Fruit fly (Drosophila melanogaster) whole organism, embryonic: Measurements from ENCODE around the gene ana1.

Experiments used
- Bgb ChIP-seq: fragments of 200-800 bp; sonication (Bioruptor generic); IDR thresholded peaks from 2 replicates; pipeline ENCODE4 v1.3.6; 2022; ENCODE audit warnings: missing biosample characterization, missing genetic modification characterization; ENCODE audit not compliant: partially characterized antibody
- Bteb2 ChIP-seq: fragments of 200-800 bp; sonication (Bioruptor generic); optimal IDR thresholded peaks from 2 replicates; lab custom pipeline; 2016; ENCODE audit warnings: missing biosample characterization, missing genetic modification characterization
- CG10267 ChIP-seq: fragments of 200-800 bp; sonication (Bioruptor generic); optimal IDR thresholded peaks from 2 replicates; lab custom pipeline; 2018; ENCODE audit warnings: missing biosample characterization, mild to moderate bottlenecking, missing genetic modification characterization, moderate library complexity
- CG10431 ChIP-seq: fragments of 200-800 bp; sonication (Bioruptor generic); optimal IDR thresholded peaks from 3 replicates; lab custom pipeline; 2018; ENCODE audit warnings: missing biosample characterization, mild to moderate bottlenecking, missing genetic modification characterization
- CG11456 ChIP-seq: fragments of 200-800 bp; sonication (Bioruptor generic); IDR thresholded peaks from 3 replicates; pipeline ENCODE4 v1.3.6; 2022; ENCODE audit warnings: missing biosample characterization, missing genetic modification characterization
- CG11695 ChIP-seq: fragments of 200-800 bp; sonication (Bioruptor generic); IDR thresholded peaks from 3 replicates; pipeline ENCODE4 v1.3.6; 2022; ENCODE audit warnings: missing biosample characterization, missing genetic modification characterization
- CG12104 ChIP-seq: fragments of 200-800 bp; sonication (Bioruptor generic); optimal IDR thresholded peaks from 3 replicates; lab custom pipeline; 2016; ENCODE audit warnings: missing biosample characterization, missing genetic modification characterization
- CG13123 ChIP-seq: fragments of 200-800 bp; sonication (Bioruptor generic); optimal IDR thresholded peaks from 2 replicates; lab custom pipeline; 2016; ENCODE audit warnings: missing biosample characterization, missing genetic modification characterization
- CG13894 ChIP-seq: fragments of 200-800 bp; sonication (Bioruptor generic); optimal IDR thresholded peaks from 3 replicates; lab custom pipeline; 2018; ENCODE audit warnings: missing biosample characterization, mild to moderate bottlenecking, missing genetic modification characterization, moderate library complexity
- CG14710 ChIP-seq: fragments of 200-800 bp; sonication (Bioruptor generic); optimal IDR thresholded peaks from 3 replicates; lab custom pipeline; 2019; ENCODE audit warnings: missing biosample characterization, mild to moderate bottlenecking, missing genetic modification characterization, moderate library complexity
- CG1529 ChIP-seq: fragments of 200-800 bp; sonication (Bioruptor generic); optimal IDR thresholded peaks from 3 replicates; lab custom pipeline; 2018; ENCODE audit warnings: missing biosample characterization, missing genetic modification characterization
- CG1603 ChIP-seq: fragments of 200-800 bp; sonication (Bioruptor generic); optimal IDR thresholded peaks from 2 replicates; lab custom pipeline; 2019; ENCODE audit warnings: missing biosample characterization, mild to moderate bottlenecking, missing genetic modification characterization, moderate library complexity
- CG17361 ChIP-seq: fragments of 200-800 bp; sonication (Bioruptor generic); IDR thresholded peaks from 3 replicates; pipeline ENCODE4 v1.3.6; 2022; ENCODE audit warnings: missing biosample characterization, missing genetic modification characterization
- CG1792 ChIP-seq: fragments of 200-800 bp; sonication (Bioruptor generic); optimal IDR thresholded peaks from 2 replicates; lab custom pipeline; 2016; ENCODE audit warnings: missing biosample characterization, missing genetic modification characterization
- CG34224 ChIP-seq: fragments of 200-800 bp; sonication (Bioruptor generic); IDR thresholded peaks from 3 replicates; pipeline ENCODE4 v1.3.6; 2022; ENCODE audit warnings: missing biosample characterization, missing genetic modification characterization; ENCODE audit not compliant: partially characterized antibody
- CG43689 ChIP-seq: fragments of 200-800 bp; sonication (Bioruptor generic); IDR thresholded peaks from 2 replicates; pipeline ENCODE4 v1.3.6; 2022; ENCODE audit warnings: missing biosample characterization, missing genetic modification characterization
- Camta ChIP-seq: fragments of 200-800 bp; sonication (Bioruptor generic); optimal IDR thresholded peaks from 2 replicates; lab custom pipeline; 2016; ENCODE audit warnings: missing biosample characterization, missing genetic modification characterization
- Chrac-16 ChIP-seq: fragments of 200-800 bp; sonication (Bioruptor generic); optimal IDR thresholded peaks from 3 replicates; lab custom pipeline; 2016; ENCODE audit warnings: missing biosample characterization, missing genetic modification characterization
- CoRest ChIP-seq: fragments of 200-800 bp; sonication (Bioruptor generic); optimal IDR thresholded peaks from 3 replicates; lab custom pipeline; 2018; ENCODE audit warnings: missing biosample characterization, mild to moderate bottlenecking, missing genetic modification characterization, moderate library complexity
- D ChIP-seq, 2 experiments: fragments of 200-800 bp in 1 of 2; fragments of >200 bp in 1 of 2; sonication (Bioruptor generic) in 1 of 2; optimal IDR thresholded peaks; 2 replicates in 1 of 2; 3 replicates in 1 of 2; lab custom pipeline; 2017; ENCODE audit warnings: mild to moderate bottlenecking in 1 of 2, missing biosample characterization in 1 of 2, missing genetic modification characterization in 1 of 2, missing genetic modification reagents in 1 of 2
- D19B ChIP-seq: fragments of 200-800 bp; sonication (Bioruptor generic); optimal IDR thresholded peaks from 2 replicates; lab custom pipeline; 2017; ENCODE audit warnings: missing biosample characterization, mild to moderate bottlenecking, missing genetic modification characterization
- Dip3 ChIP-seq: fragments of 200-800 bp; sonication (Bioruptor generic); optimal IDR thresholded peaks from 3 replicates; lab custom pipeline; 2016; ENCODE audit warnings: missing biosample characterization, missing genetic modification characterization
- Ets97D ChIP-seq: fragments of 200-800 bp; sonication (Bioruptor generic); optimal IDR thresholded peaks from 3 replicates; lab custom pipeline; 2016; ENCODE audit warnings: missing biosample characterization, missing genetic modification characterization
- GATAe ChIP-seq: fragments of 200-800 bp; sonication (Bioruptor generic); conservative IDR thresholded peaks from 2 replicates; pipeline ENCODE4 v1.3.6; 2022; ENCODE audit warnings: missing biosample characterization, missing genetic modification characterization
- HLH3B ChIP-seq: fragments of 200-800 bp; sonication (Bioruptor generic); IDR thresholded peaks from 2 replicates; pipeline ENCODE4 v1.3.6; 2022; ENCODE audit warnings: missing biosample characterization, missing genetic modification characterization
- Opbp ChIP-seq: fragments of 200-800 bp; sonication (Bioruptor generic); IDR thresholded peaks from 3 replicates; pipeline ENCODE4 v1.3.6; 2022; ENCODE audit warnings: missing biosample characterization, missing genetic modification characterization; ENCODE audit not compliant: partially characterized antibody
- Optix ChIP-seq: fragments of 200-800 bp; sonication (Bioruptor generic); IDR thresholded peaks from 3 replicates; pipeline ENCODE4 v1.3.6; 2022; ENCODE audit warnings: missing biosample characterization, missing genetic modification characterization
- PHDP ChIP-seq: fragments of 200-800 bp; sonication (Bioruptor generic); optimal IDR thresholded peaks from 3 replicates; lab custom pipeline; 2018; ENCODE audit warnings: missing biosample characterization, mild to moderate bottlenecking, missing genetic modification characterization, moderate library complexity
- YL-1 ChIP-seq: fragments of 200-800 bp; sonication (Bioruptor generic); optimal IDR thresholded peaks from 3 replicates; lab custom pipeline; 2017; ENCODE audit warnings: missing biosample characterization, mild to moderate bottlenecking, missing genetic modification characterization
- amos ChIP-seq: fragments of 200-800 bp; sonication (Bioruptor generic); IDR thresholded peaks from 2 replicates; pipeline ENCODE4 v1.3.6; 2022; ENCODE audit warnings: missing biosample characterization, missing genetic modification characterization; ENCODE audit not compliant: partially characterized antibody
- ase ChIP-seq: fragments of 200-800 bp; sonication (Bioruptor generic); IDR thresholded peaks from 3 replicates; pipeline ENCODE4 v1.3.6; 2022; ENCODE audit warnings: missing biosample characterization, missing genetic modification characterization
- bsh ChIP-seq, 2 experiments: fragments of 200-800 bp; sonication (Bioruptor generic); optimal IDR thresholded peaks; 2 replicates each; lab custom pipeline; 2017 to 2018; ENCODE audit warnings: mild to moderate bottlenecking in 2 of 2, missing biosample characterization in 2 of 2, missing genetic modification characterization in 2 of 2, moderate library complexity in 1 of 2
- ci ChIP-seq: fragments of 200-800 bp; sonication (Bioruptor generic); IDR thresholded peaks from 3 replicates; pipeline ENCODE4 v1.3.6; 2022; ENCODE audit warnings: missing biosample characterization, missing genetic modification characterization
- crol ChIP-seq: fragments of 200-800 bp; sonication (Bioruptor generic); IDR thresholded peaks from 2 replicates; pipeline ENCODE4 v1.3.6; 2022; ENCODE audit warnings: missing biosample characterization, missing genetic modification characterization
- crp ChIP-seq, 2 experiments: fragments of 200-800 bp; sonication (Bioruptor generic); optimal IDR thresholded peaks; 2 replicates in 1 of 2; 3 replicates in 1 of 2; lab custom pipeline; 2017; ENCODE audit warnings: missing biosample characterization in 2 of 2, missing genetic modification characterization in 2 of 2, mild to moderate bottlenecking in 1 of 2, moderate library complexity in 1 of 2
- dmrt11E ChIP-seq: fragments of 200-800 bp; sonication (Bioruptor generic); optimal IDR thresholded peaks from 3 replicates; lab custom pipeline; 2018; ENCODE audit warnings: missing biosample characterization, mild to moderate bottlenecking, missing genetic modification characterization, moderate library complexity
- grau ChIP-seq: fragments of 200-800 bp; optimal IDR thresholded peaks from 3 replicates; lab custom pipeline; 2019; ENCODE audit warnings: missing biosample characterization, mild to moderate bottlenecking, missing genetic modification characterization, moderate library complexity
- insv ChIP-seq, 2 experiments: fragments of 200-800 bp; sonication (Bioruptor generic); optimal IDR thresholded peaks; 3 replicates each; lab custom pipeline; 2016 to 2018; ENCODE audit warnings: missing biosample characterization in 2 of 2, missing genetic modification characterization in 2 of 2
- nerfin-1 ChIP-seq: fragments of 200-800 bp; sonication (Bioruptor generic); optimal IDR thresholded peaks from 3 replicates; lab custom pipeline; 2019; ENCODE audit warnings: missing biosample characterization, mild to moderate bottlenecking, missing genetic modification characterization, moderate library complexity
- onecut ChIP-seq: fragments of 200-800 bp; sonication (Bioruptor generic); IDR thresholded peaks from 2 replicates; pipeline ENCODE4 v1.3.6; 2022; ENCODE audit warnings: missing biosample characterization, missing genetic modification characterization
- psq ChIP-seq: fragments of 200-800 bp; sonication (Bioruptor generic); optimal IDR thresholded peaks from 2 replicates; lab custom pipeline; 2017; ENCODE audit warnings: missing biosample characterization, missing genetic modification characterization
- ro ChIP-seq: fragments of 200-800 bp; sonication (Bioruptor generic); IDR thresholded peaks from 2 replicates; pipeline ENCODE4 v1.3.6; 2022; ENCODE audit warnings: missing biosample characterization, missing genetic modification characterization
- row ChIP-seq: fragments of 200-800 bp; sonication (Bioruptor generic); IDR thresholded peaks from 3 replicates; pipeline ENCODE4 v1.3.6; 2022; ENCODE audit warnings: missing biosample characterization, missing genetic modification characterization
- sd ChIP-seq: fragments of 200-800 bp; sonication (Bioruptor generic); optimal IDR thresholded peaks from 3 replicates; lab custom pipeline; 2018; ENCODE audit warnings: missing biosample characterization, mild to moderate bottlenecking, missing genetic modification characterization, moderate library complexity
- sens-2 ChIP-seq: fragments of 200-800 bp; sonication (Bioruptor generic); IDR thresholded peaks from 2 replicates; pipeline ENCODE4 v1.3.6; 2022; ENCODE audit warnings: missing biosample characterization, missing genetic modification characterization
- seq ChIP-seq: fragments of 200-800 bp; sonication (Bioruptor generic); IDR thresholded peaks from 2 replicates; pipeline ENCODE4 v1.3.6; 2022; ENCODE audit warnings: missing biosample characterization, missing genetic modification characterization
- vvl ChIP-seq: fragments of 200-800 bp; sonication (Bioruptor generic); IDR thresholded peaks from 2 replicates; pipeline ENCODE4 v1.3.6; 2022; ENCODE audit warnings: missing biosample characterization, missing genetic modification characterization

The ana1 gene

dm6 chr3R:24577355-24577754 lies 47.0 kb downstream of the ana1 start (continued):
- TF ChIP-seq GATAe (GFP tag; lab: Robert Waterston, UW): no peak
- no peak for TF ChIP-seq Optix (GFP tag; lab: Robert Waterston, UW)
- TF ChIP-seq D (optimal IDR thresholded peaks at IDR 0.05; lab: Kevin White, UChicago): no peak
- TF ChIP-seq D (GFP tag; optimal IDR thresholded peaks at IDR 0.05; lab: Kevin White, UChicago): no peak
- no peak for TF ChIP-seq psq (GFP tag; lab: Kevin White, UChicago)
- TF ChIP-seq crp (GFP tag; optimal IDR thresholded peaks at IDR 0.05; lab: Kevin White, UChicago): no peak
- TF ChIP-seq ro (GFP tag; lab: Robert Waterston, UW): no peak
- no peak for TF ChIP-seq D19B (GFP tag; lab: Kevin White, UChicago)
- TF ChIP-seq CG17361 (GFP tag; lab: Robert Waterston, UW): no peak
- TF ChIP-seq YL-1 (GFP tag; lab: Kevin White, UChicago): no peak
- peak; percentile 24; the same call in 1 of the 2 replicates for TF ChIP-seq amos
- TF ChIP-seq sd (tag; lab: Kevin White, UChicago): peak; percentile 51
- TF ChIP-seq onecut: 0 out of 2 replicates have a peak, but pooled peaks have one; percentile 26
- peak; percentile 82 for TF ChIP-seq seq (GFP tag; lab: Robert Waterston, UW)
- no peak for TF ChIP-seq CG10267 (tag; lab: Kevin White, UChicago)
- TF ChIP-seq CG10431: no peak
- TF ChIP-seq row (GFP tag; lab: Robert Waterston, UW): no peak
- peak; percentile 6 for TF ChIP-seq Dip3 (GFP tag; lab: Kevin White, UChicago)
- no peak for TF ChIP-seq Chrac-16 (GFP tag; lab: Kevin White, UChicago)
- no peak for TF ChIP-seq HLH3B (GFP tag; lab: Robert Waterston, UW)
- no peak for TF ChIP-seq CG1603 (tag; lab: Kevin White, UChicago)
- peak; percentile 93 for TF ChIP-seq nerfin-1 (tag; lab: Kevin White, UChicago)
- peak; percentile 96 for TF ChIP-seq CG13894 (tag; lab: Kevin White, UChicago)
- no peak for TF ChIP-seq CG1529 (GFP tag; lab: Kevin White, UChicago)
- peak; percentile 41; the same call in 1 of the 2 replicates for TF ChIP-seq crol
- TF ChIP-seq Ets97D (GFP tag; lab: Kevin White, UChicago): no peak
- no peak for TF ChIP-seq CG11695 (GFP tag; lab: Robert Waterston, UW)
- peak; percentile 59; the same call in 2 of the 3 replicates for TF ChIP-seq ci (GFP tag; lab: Robert Waterston, UW)
- TF ChIP-seq vvl (GFP tag; lab: Robert Waterston, UW): peak; percentile 26; the same call in 1 of the 2 replicates
- TF ChIP-seq, all 482 proteins: peak for 28

dm6 chr3R:24580067-24580962 lies 49.9 kb downstream of the ana1 start:
- 0 out of 3 replicates have a peak, but pooled peaks have one; percentile 35 for TF ChIP-seq row (GFP tag; lab: Robert Waterston, UW)
- no peak for TF ChIP-seq CG1792 (GFP tag; lab: Kevin White, UChicago)
- TF ChIP-seq grau (tag; lab: Kevin White, UChicago): peak; percentile 38
- TF ChIP-seq bsh (GFP tag; optimal IDR thresholded peaks at IDR 0.05; lab: Kevin White, UChicago): peak in 1 of 2 experiments; percentile 62
- peak; percentile 14 for TF ChIP-seq Bteb2 (GFP tag; lab: Kevin White, UChicago)
- TF ChIP-seq PHDP (tag; lab: Kevin White, UChicago): peak; percentile 29
- TF ChIP-seq CG43689 (GFP tag; lab: Robert Waterston, UW): no peak
- no peak for TF ChIP-seq CG11456
- peak; percentile 16 for TF ChIP-seq CG12104 (GFP tag; lab: Kevin White, UChicago)
- peak; percentile 56 for TF ChIP-seq dmrt11E (tag; lab: Kevin White, UChicago)
- peak; percentile 53 for TF ChIP-seq CoRest (tag; lab: Kevin White, UChicago)
- no peak; the same call in 1 of the 2 replicates for TF ChIP-seq Bgb
- TF ChIP-seq vvl (GFP tag; lab: Robert Waterston, UW): peak; percentile 30; the same call in 1 of the 2 replicates
- no peak; the same call in 1 of the 3 replicates for TF ChIP-seq Opbp (GFP tag; lab: Robert Waterston, UW)
- TF ChIP-seq Camta (GFP tag; lab: Kevin White, UChicago): no peak
- peak in 1 of 2 experiments; percentile 67 for TF ChIP-seq insv (GFP tag; optimal IDR thresholded peaks at IDR 0.05; lab: Kevin White, UChicago)
- no peak for TF ChIP-seq CG34224 (GFP tag; lab: Robert Waterston, UW)
- TF ChIP-seq CG13123: no peak
- TF ChIP-seq sens-2 (GFP tag; lab: Robert Waterston, UW): 0 out of 2 replicates have a peak, but pooled peaks have one; percentile 3
- no peak for TF ChIP-seq ase
- TF ChIP-seq CG14710: peak; percentile 55
